Fruit fly (Drosophila melanogaster): Measurements from ENCODE around the gene CG7800.

Gene CG7800

DNA sequence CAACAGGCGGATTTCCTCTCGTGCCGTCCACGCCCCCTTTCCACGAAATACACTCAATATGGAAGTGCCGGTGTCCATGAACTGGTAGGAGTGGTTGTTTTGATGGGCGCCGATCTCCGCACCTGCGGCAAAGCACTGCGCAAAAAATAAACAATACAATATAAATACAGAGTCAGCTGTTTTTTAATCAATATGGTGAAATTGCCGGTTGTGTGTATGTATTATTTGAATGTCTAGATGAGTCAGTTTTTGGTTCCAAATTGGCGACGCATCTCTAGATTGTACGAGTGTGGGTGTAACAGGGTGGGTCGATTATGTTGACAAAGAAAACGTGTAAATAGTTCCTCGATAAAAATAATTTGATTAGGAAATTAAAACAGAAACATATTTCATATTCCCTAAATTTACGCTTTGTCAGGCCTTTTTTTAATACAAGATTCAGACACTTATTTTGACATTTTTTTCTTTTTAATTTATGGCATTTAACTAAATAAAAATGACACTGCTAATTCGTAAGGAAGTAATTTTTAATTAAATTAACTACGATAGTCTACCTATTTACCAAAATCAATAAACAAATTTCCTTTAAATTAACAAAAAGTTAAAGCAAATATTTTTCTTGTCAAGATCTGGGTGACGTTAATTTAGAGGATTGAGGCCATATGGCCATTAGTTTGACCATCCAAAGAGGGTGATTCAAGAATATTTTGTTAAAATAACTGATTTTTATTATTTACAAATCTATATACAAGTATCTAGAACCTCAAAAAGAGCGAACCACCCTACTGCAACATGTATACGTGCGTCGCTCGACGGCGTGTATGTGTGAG lies 21.9 kb downstream of the CG7800 start (continued):
- no peak for TF ChIP-seq corto (GFP tag; optimal IDR thresholded peaks at IDR 0.05)
- TF ChIP-seq CG11398 (GFP tag; optimal IDR thresholded peaks at IDR 0.05), result peak; percentile 64
- TF ChIP-seq sd (tag; optimal IDR thresholded peaks at IDR 0.05), result peak; percentile 63
- TF ChIP-seq CG7372 (GFP tag; IDR thresholded peaks at IDR 0.05), result peak; percentile 69
- peak; percentile 77 for TF ChIP-seq CG10274 (GFP tag; optimal IDR thresholded peaks at IDR 0.05)
- TF ChIP-seq exex (tag; optimal IDR thresholded peaks at IDR 0.05), result peak; percentile 69
- TF ChIP-seq CG9817 (tag; optimal IDR thresholded peaks at IDR 0.05), result peak; percentile 87
- TF ChIP-seq HLH4C (GFP tag; IDR thresholded peaks at IDR 0.05; ENCODE audit: partially characterized antibody), result no peak
- peak; percentile 72 for TF ChIP-seq fu2 (GFP tag; optimal IDR thresholded peaks at IDR 0.05)
- TF ChIP-seq ab (GFP tag; optimal IDR thresholded peaks at IDR 0.05), result no peak
- TF ChIP-seq pros (GFP tag; optimal IDR thresholded peaks at IDR 0.05), result peak; percentile 66
- TF ChIP-seq Sin3A (optimal IDR thresholded peaks at IDR 0.05), result no peak
- TF ChIP-seq CG13287 (GFP tag; IDR thresholded peaks at IDR 0.05; ENCODE audit: partially characterized antibody), result no peak; the same call in 1 of the 2 replicates
- TF ChIP-seq mld (GFP tag; IDR thresholded peaks at IDR 0.05; ENCODE audit: partially characterized antibody), result no peak
- peak; percentile 76 for TF ChIP-seq CG6683 (GFP tag; optimal IDR thresholded peaks at IDR 0.05)
- TF ChIP-seq gsb (GFP tag; IDR thresholded peaks at IDR 0.05), result peak; percentile 54; the same call in 1 of the 2 replicates
- no peak for TF ChIP-seq hbn (GFP tag; IDR thresholded peaks at IDR 0.05; ENCODE audit: partially characterized antibody)
- TF ChIP-seq CG3281 (GFP tag; optimal IDR thresholded peaks at IDR 0.05), result peak; percentile 96
- TF ChIP-seq CG3847 (GFP tag; IDR thresholded peaks at IDR 0.05), result peak; percentile 78; the same call in 1 of the 2 replicates
- peak; percentile 41; the same call in 1 of the 2 replicates for TF ChIP-seq rib (GFP tag; IDR thresholded peaks at IDR 0.05)
- peak; percentile 83 for TF ChIP-seq Nf-YB (GFP tag; optimal IDR thresholded peaks at IDR 0.05)
- peak; percentile 82 for TF ChIP-seq Vsx1 (GFP tag; optimal IDR thresholded peaks at IDR 0.05)
- TF ChIP-seq Sry-δ (GFP tag; optimal IDR thresholded peaks at IDR 0.05), result peak; percentile 28
- peak; percentile 50; the same call in 1 of the 2 replicates for TF ChIP-seq sens-2 (GFP tag; IDR thresholded peaks at IDR 0.05)
- TF ChIP-seq org-1 (GFP tag; optimal IDR thresholded peaks at IDR 0.05), result peak; percentile 90
- peak; percentile 11; the same call in 2 of the 3 replicates for TF ChIP-seq sr (GFP tag; IDR thresholded peaks at IDR 0.05)
- TF ChIP-seq gfzf (GFP tag; optimal IDR thresholded peaks at IDR 0.05), result no peak
- TF ChIP-seq Rfx (GFP tag; IDR thresholded peaks at IDR 0.05), result peak; percentile 79
- TF ChIP-seq ATbp (GFP tag; optimal IDR thresholded peaks at IDR 0.05), result peak; percentile 84
- TF ChIP-seq CG12104 (GFP tag; optimal IDR thresholded peaks at IDR 0.05), result peak; percentile 96
- TF ChIP-seq Hey (tag; optimal IDR thresholded peaks at IDR 0.05), result no peak
- TF ChIP-seq Atf3 (GFP tag; optimal IDR thresholded peaks at IDR 0.05), result peak; percentile 53
- TF ChIP-seq hb (GFP tag; IDR thresholded peaks at IDR 0.05; ENCODE audit: partially characterized antibody), result no peak
- TF ChIP-seq dimm (GFP tag; IDR thresholded peaks at IDR 0.05), result no peak
- peak in 1 of 2 experiments; percentile 71 for TF ChIP-seq insv (GFP tag; optimal IDR thresholded peaks at IDR 0.05)
- peak; percentile 62 for TF ChIP-seq CG18764 (GFP tag; optimal IDR thresholded peaks at IDR 0.05)
- TF ChIP-seq CG4282 (GFP tag; optimal IDR thresholded peaks at IDR 0.05), result no peak
- TF ChIP-seq pb (GFP tag; optimal IDR thresholded peaks at IDR 0.05), result peak; percentile 75
- peak; percentile 83 for TF ChIP-seq kni (GFP tag; optimal IDR thresholded peaks at IDR 0.05)
- peak; percentile 59 for TF ChIP-seq pnt (GFP tag; optimal IDR thresholded peaks at IDR 0.05)
- no peak for TF ChIP-seq CG14860 (GFP tag; IDR thresholded peaks at IDR 0.05; ENCODE audit: partially characterized antibody)
- no peak for TF ChIP-seq CG8290 (GFP tag; optimal IDR thresholded peaks at IDR 0.05)
- TF ChIP-seq CG8290 (tag; optimal IDR thresholded peaks at IDR 0.05), result peak; percentile 57 to 70
- no peak for TF ChIP-seq ro (GFP tag; IDR thresholded peaks at IDR 0.05)
- TF ChIP-seq Jarid2 (GFP tag; optimal IDR thresholded peaks at IDR 0.05), result peak; percentile 73
- TF ChIP-seq HLH54F (GFP tag; optimal IDR thresholded peaks at IDR 0.05), result peak; percentile 61
- TF ChIP-seq CG6854 (GFP tag; optimal IDR thresholded peaks at IDR 0.05), result peak; percentile 92
- peak; percentile 71 for TF ChIP-seq CG5953 (GFP tag; IDR thresholded peaks at IDR 0.05)
- no peak for TF ChIP-seq dan (GFP tag; IDR thresholded peaks at IDR 0.05)

Measured in whole organism, embryonic.